Worm (Caenorhabditis elegans): ENCODE measurements around the gene lec-4.

DNA sequence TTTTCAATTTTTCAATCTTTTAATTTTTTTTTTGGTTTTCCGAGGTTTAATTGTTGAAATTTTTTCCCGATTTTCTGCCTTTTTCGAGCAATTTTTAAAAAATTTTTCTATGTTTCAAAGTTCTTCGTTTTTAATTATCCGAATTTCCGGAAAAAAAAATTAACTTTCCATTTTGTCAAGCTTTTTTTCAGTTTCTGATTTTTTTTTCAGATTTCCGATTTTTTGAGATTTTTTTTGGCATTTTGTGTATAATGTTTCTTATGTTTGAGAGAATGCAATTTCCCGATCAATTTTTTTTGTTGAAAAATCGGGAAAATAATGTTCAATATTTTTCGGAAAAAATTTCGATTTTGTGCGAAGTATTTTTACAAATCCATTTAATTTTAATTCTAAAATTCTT, 33.8 kb upstream of the lec-4 start:
- TF ChIP-seq ccch-3 (GFP tag; optimal IDR thresholded peaks at IDR 0.05) = no peak
- TF ChIP-seq unc-130 (GFP tag; optimal IDR thresholded peaks at IDR 0.05) = no peak
- TF ChIP-seq ama-1 (optimal IDR thresholded peaks at IDR 0.05) = no peak
- TF ChIP-seq ama-1 (GFP tag; optimal IDR thresholded peaks at IDR 0.05) = no peak
- no peak for TF ChIP-seq Y53G8AR.9 (GFP tag; conservative IDR thresholded peaks at IDR 0.05)
- no peak for TF ChIP-seq ztf-22 (GFP tag; optimal IDR thresholded peaks at IDR 0.05)

Measured in whole organism, young adult.